Worm (Caenorhabditis elegans) whole organism, late embryonic: ENCODE data around the gene clec-61.

Experiments
- ama-1 ChIP-seq: fragments of 150-350 bp; optimal IDR thresholded peaks from 2 replicates; lab custom pipeline; 2014
- dmd-4 ChIP-seq: sonication (generic microtip); optimal IDR thresholded peaks from 2 replicates; lab custom pipeline; 2016; ENCODE audit warnings: borderline replicate concordance, missing genetic modification characterization, missing compliant biosample characterization
- elt-4 ChIP-seq: sonication (generic microtip); optimal IDR thresholded peaks from 2 replicates; lab custom pipeline; 2016; ENCODE audit warnings: missing genetic modification characterization, missing compliant biosample characterization
- hlh-6 ChIP-seq: sonication (generic microtip); optimal IDR thresholded peaks from 2 replicates; lab custom pipeline; 2016; ENCODE audit warnings: missing genotype, missing genetic modification characterization, missing compliant biosample characterization
- nhr-11 ChIP-seq: fragments of 150-350 bp; optimal IDR thresholded peaks from 2 replicates; lab custom pipeline; 2014; ENCODE audit warnings: missing biosample characterization, missing genetic modification characterization
- tbx-2 ChIP-seq: sonication (generic microtip); optimal IDR thresholded peaks from 2 replicates; lab custom pipeline; 2016; ENCODE audit warnings: missing genetic modification characterization, missing compliant biosample characterization
- unc-42 ChIP-seq: sonication (generic microtip); optimal IDR thresholded peaks from 2 replicates; lab custom pipeline; 2016; ENCODE audit warnings: missing genotype, missing genetic modification characterization, missing compliant biosample characterization
- unc-55 ChIP-seq: sonication (generic microtip); optimal IDR thresholded peaks from 2 replicates; lab custom pipeline; 2017; ENCODE audit warnings: missing biosample characterization, missing genetic modification reagents, missing genetic modification characterization

ce11 chrII:10507906-10508305 lies 17.6 kb upstream of the clec-61 start:
- TF ChIP-seq hlh-6 (tag; lab: Kevin White, UChicago) (no peak), tbx-2 (tag; lab: Kevin White, UChicago) (no peak), nhr-11 (no peak), dmd-4 (tag; lab: Kevin White, UChicago) (no peak), unc-42 (no peak), unc-55 (no peak), ama-1 (no peak), elt-4 (no peak)
